Worm (Caenorhabditis elegans) whole organism, mixed stage, embryonic: ENCODE data around the gene C06H5.14.

Source experiments
- ceh-43 ChIP-seq: fragments of 200-800 bp; sonication (Bioruptor generic); optimal IDR thresholded peaks from 2 replicates; lab custom pipeline; 2018; ENCODE audit warnings: mild to moderate bottlenecking, missing genetic modification characterization, moderate library complexity, missing compliant biosample characterization
- ces-1 ChIP-seq: fragments of 150-350 bp; optimal IDR thresholded peaks from 2 replicates; lab custom pipeline; 2014; ENCODE audit warnings: missing biosample characterization, missing genetic modification reagents, missing genetic modification characterization
- nhr-2 ChIP-seq: fragments of 150-350 bp; optimal IDR thresholded peaks from 2 replicates; lab custom pipeline; 2014; ENCODE audit warnings: missing biosample characterization, missing genetic modification characterization
- nhr-237 ChIP-seq: fragments of 150-350 bp; optimal IDR thresholded peaks from 2 replicates; lab custom pipeline; 2014; ENCODE audit warnings: missing biosample characterization, missing genetic modification characterization
- nhr-28 ChIP-seq: fragments of 150-350 bp; optimal IDR thresholded peaks from 2 replicates; lab custom pipeline; 2014; ENCODE audit warnings: missing biosample characterization, missing genetic modification characterization
- nhr-76 ChIP-seq: sonication (generic microtip); optimal IDR thresholded peaks from 2 replicates; lab custom pipeline; 2017; ENCODE audit warnings: missing biosample characterization, missing genetic modification characterization
- pha-4 ChIP-seq: fragments of 150-350 bp; optimal IDR thresholded peaks from 2 replicates; lab custom pipeline; 2018; ENCODE audit warnings: missing biosample characterization, missing genetic modification reagents, missing genetic modification characterization
- snpc-4 ChIP-seq: fragments of 150-350 bp; optimal IDR thresholded peaks from 2 replicates; lab custom pipeline; 2014; ENCODE audit warnings: missing biosample characterization, missing genetic modification characterization
- unc-120 ChIP-seq: sonication (generic microtip); optimal IDR thresholded peaks from 2 replicates; lab custom pipeline; 2017; ENCODE audit warnings: missing genetic modification characterization, missing compliant biosample characterization; ENCODE audit not compliant: poor library complexity, severe bottlenecking
- unc-39 ChIP-seq: fragments of 150-350 bp; optimal IDR thresholded peaks from 2 replicates; lab custom pipeline; 2014; ENCODE audit warnings: missing biosample characterization, missing genetic modification characterization
- ztf-11 ChIP-seq: fragments of 150-350 bp; optimal IDR thresholded peaks from 2 replicates; lab custom pipeline; 2014; ENCODE audit warnings: missing biosample characterization, missing genetic modification characterization

- TF ChIP-seq nhr-28 (tag; lab: Kevin White, UChicago) (no peak), snpc-4 (tag; lab: Kevin White, UChicago) (no peak), ces-1 (GFP tag; lab: Kevin White, UChicago) (no peak), unc-39 (no peak), ztf-11 (tag; lab: Kevin White, UChicago) (no peak), nhr-76 (tag; lab: Kevin White, UChicago) (no peak), ceh-43 (GFP tag; lab: Kevin White, UChicago) (no peak), nhr-2 (no peak), nhr-237 (no peak), pha-4 (no peak), unc-120 (tag; lab: Kevin White, UChicago) (no peak)
Observed at ce11 chrV:17888939-17889338, 15.0 kb upstream of the C06H5.14 start, which contains the start of gene C06H5.6.
